Worm (Caenorhabditis elegans) whole organism, L2 larva: Measurements from ENCODE around the gene C18H2.5.

Experiments
- blmp-1 ChIP-seq: sonication (generic microtip); optimal IDR thresholded peaks from 2 replicates; lab custom pipeline; 2017; ENCODE audit warnings: missing genetic modification characterization, mild to moderate bottlenecking, missing compliant biosample characterization, antibody characterized with exemption, moderate library complexity; ENCODE audit not compliant: insufficient read depth
- snpc-4 ChIP-seq: fragments of 150-350 bp; optimal IDR thresholded peaks from 2 replicates; lab custom pipeline; 2014; ENCODE audit warnings: missing biosample characterization, missing genetic modification characterization

DNA sequence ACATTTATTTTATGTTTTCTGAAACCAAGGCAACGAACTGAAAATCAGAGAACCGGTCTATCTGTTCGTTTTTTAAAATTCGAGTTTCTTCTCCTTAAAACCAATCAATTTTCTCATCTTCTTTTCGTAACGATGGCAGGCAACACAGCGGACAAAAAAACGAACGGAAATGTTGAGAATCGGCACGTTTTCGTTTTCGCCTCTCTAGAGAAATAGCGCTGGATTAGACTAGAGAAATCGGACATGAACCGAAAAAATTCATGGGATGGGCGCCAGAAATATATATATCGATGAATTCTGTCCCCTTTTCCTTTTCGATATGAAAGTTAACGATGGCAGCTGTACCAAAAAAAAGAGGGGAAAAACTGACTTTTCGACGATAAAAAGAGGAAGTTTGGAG lies 28.2 kb upstream of the C18H2.5 start:
- TF ChIP-seq snpc-4 (tag; lab: Kevin White, UChicago) (no peak), blmp-1 (no peak)
